Fruit fly (Drosophila melanogaster): ENCODE data around the gene Pi3K92E.

The Pi3K92E gene

DNA sequence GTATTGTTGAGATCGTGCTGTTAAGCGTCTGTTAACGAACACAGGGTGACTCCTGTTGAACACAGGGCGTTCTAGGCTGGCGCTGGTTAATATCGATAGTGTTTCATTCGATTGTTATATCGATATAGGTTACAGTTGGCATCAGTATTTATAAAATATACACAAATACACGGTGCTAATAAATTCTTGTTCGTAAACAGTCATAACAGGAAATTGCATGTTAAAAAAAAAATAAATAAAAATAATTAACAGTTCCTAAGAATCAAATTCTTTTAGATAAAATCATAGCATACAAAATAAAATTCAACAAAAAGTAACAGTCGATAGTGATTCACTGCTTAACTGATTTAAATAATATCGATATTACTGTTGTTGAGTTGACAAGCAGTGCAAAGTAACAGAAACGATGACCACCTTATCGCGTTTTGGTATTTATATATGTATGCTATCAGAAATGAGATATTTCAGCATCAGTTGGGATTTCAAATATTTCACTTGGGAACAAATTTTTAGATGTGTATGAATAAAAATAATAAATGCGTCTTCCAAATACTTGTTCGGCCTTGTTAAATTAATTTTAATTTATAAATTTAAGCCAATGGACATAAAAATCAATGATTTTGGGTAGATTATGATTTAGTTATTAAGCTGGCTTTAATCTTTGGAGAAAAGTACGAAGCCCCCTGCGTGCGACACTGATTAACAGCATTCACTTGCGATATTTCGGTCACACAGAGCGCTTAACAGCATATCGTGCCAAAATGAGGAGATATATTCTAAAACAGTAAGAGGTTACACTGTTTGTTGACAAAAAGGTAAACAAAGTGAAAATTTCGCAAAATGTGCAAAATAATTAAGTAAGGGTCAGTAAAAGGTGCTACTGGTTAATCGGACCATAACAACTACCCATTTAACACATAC lies at the start of gene Pi3K92E, which contains the start of gene Lrrk:
Gene Pi3K92E (minus strand): TSS at position 59 of the 921 bp plus-strand sequence.
Gene Lrrk (plus strand): TSS at position 807 of the 921 bp plus-strand sequence.
- TF ChIP-seq CG9797 (GFP tag; optimal IDR thresholded peaks at IDR 0.05): peak; percentile 51
- TF ChIP-seq CG1603 (tag; optimal IDR thresholded peaks at IDR 0.05): peak; percentile 14
- peak; percentile 75 for TF ChIP-seq gfzf (GFP tag; optimal IDR thresholded peaks at IDR 0.05)
- no peak for TF ChIP-seq ranshi (GFP tag; IDR thresholded peaks at IDR 0.05)
- peak; percentile 53 for TF ChIP-seq CG17912 (GFP tag; optimal IDR thresholded peaks at IDR 0.05)
- TF ChIP-seq CG31365 (tag; optimal IDR thresholded peaks at IDR 0.05): peak; percentile 71
- TF ChIP-seq bcd (GFP tag; optimal IDR thresholded peaks at IDR 0.05): no peak
- TF ChIP-seq ato (GFP tag; IDR thresholded peaks at IDR 0.05; ENCODE audit: partially characterized antibody): peak; percentile 57; the same call in 1 of the 2 replicates
- TF ChIP-seq BEAF-32 (GFP tag; optimal IDR thresholded peaks at IDR 0.05): peak; percentile 84
- TF ChIP-seq CG9876 (GFP tag; optimal IDR thresholded peaks at IDR 0.05): no peak
- TF ChIP-seq CG7745 (tag; optimal IDR thresholded peaks at IDR 0.05): no peak
- peak; percentile 39; the same call in 1 of the 4 replicates for TF ChIP-seq Gug (GFP tag; IDR thresholded peaks at IDR 0.05)
- peak; percentile 88 for TF ChIP-seq sna (GFP tag; IDR thresholded peaks at IDR 0.05; ENCODE audit: partially characterized antibody)
- peak; percentile 64 for TF ChIP-seq hbn (GFP tag; IDR thresholded peaks at IDR 0.05; ENCODE audit: partially characterized antibody)
- TF ChIP-seq Nf-YA (GFP tag; IDR thresholded peaks at IDR 0.05): no peak
- TF ChIP-seq pnt (GFP tag; optimal IDR thresholded peaks at IDR 0.05): no peak
- TF ChIP-seq hb (GFP tag; IDR thresholded peaks at IDR 0.05; ENCODE audit: partially characterized antibody): peak; percentile 90
- TF ChIP-seq CG10274 (GFP tag; optimal IDR thresholded peaks at IDR 0.05): no peak
- no peak for TF ChIP-seq CG10431 (GFP tag; optimal IDR thresholded peaks at IDR 0.05)
- TF ChIP-seq NFAT (GFP tag; IDR thresholded peaks at IDR 0.05): peak; percentile 40; the same call in 1 of the 2 replicates
- TF ChIP-seq da (GFP tag; optimal IDR thresholded peaks at IDR 0.05): no peak
- no peak for TF ChIP-seq cg (GFP tag; optimal IDR thresholded peaks at IDR 0.05)
- TF ChIP-seq Opbp (GFP tag; IDR thresholded peaks at IDR 0.05; ENCODE audit: partially characterized antibody): peak; percentile 86
- TF ChIP-seq CG4820 (GFP tag; optimal IDR thresholded peaks at IDR 0.05): peak; percentile 27
- no peak for TF ChIP-seq gcm (GFP tag; optimal IDR thresholded peaks at IDR 0.05)
- TF ChIP-seq CG3838 (GFP tag; optimal IDR thresholded peaks at IDR 0.05): no peak
- TF ChIP-seq trem (tag; optimal IDR thresholded peaks at IDR 0.05): peak; percentile 15
- peak; percentile 88 for TF ChIP-seq CG11560 (tag; IDR thresholded peaks at IDR 0.05)
- TF ChIP-seq CG9932 (GFP tag; IDR thresholded peaks at IDR 0.05): peak; percentile 55; the same call in 1 of the 2 replicates
- no peak for TF ChIP-seq wor (GFP tag; IDR thresholded peaks at IDR 0.05)
- peak; percentile 81 for TF ChIP-seq Dref (GFP tag; IDR thresholded peaks at IDR 0.05)
- TF ChIP-seq lola (GFP tag; optimal IDR thresholded peaks at IDR 0.05): no peak
- TF ChIP-seq HHEX (GFP tag; optimal IDR thresholded peaks at IDR 0.05): peak; percentile 1
- TF ChIP-seq CG6254 (GFP tag; optimal IDR thresholded peaks at IDR 0.05): peak; percentile 99
- peak; percentile 67 for TF ChIP-seq NfI (GFP tag; optimal IDR thresholded peaks at IDR 0.05)
- TF ChIP-seq CG15073 (GFP tag; optimal IDR thresholded peaks at IDR 0.05): no peak
- no peak for TF ChIP-seq CG13296 (GFP tag; optimal IDR thresholded peaks at IDR 0.05)
- TF ChIP-seq ase (GFP tag; IDR thresholded peaks at IDR 0.05): no peak
- TF ChIP-seq nerfin-2 (GFP tag; IDR thresholded peaks at IDR 0.05; ENCODE audit: partially characterized antibody): peak; percentile 83
- TF ChIP-seq CG14710 (tag; optimal IDR thresholded peaks at IDR 0.05): peak; percentile 29
- no peak for TF ChIP-seq az2 (GFP tag; optimal IDR thresholded peaks at IDR 0.05)
- TF ChIP-seq HmgD (GFP tag; optimal IDR thresholded peaks at IDR 0.05): no peak
- TF ChIP-seq Dll (GFP tag; IDR thresholded peaks at IDR 0.05; ENCODE audit: partially characterized antibody): peak; percentile 93
- no peak for TF ChIP-seq crc (GFP tag; optimal IDR thresholded peaks at IDR 0.05)
- TF ChIP-seq CG16813 (GFP tag; IDR thresholded peaks at IDR 0.05; ENCODE audit: partially characterized antibody): peak; percentile 93
- peak; percentile 5 for TF ChIP-seq CG12659 (GFP tag; optimal IDR thresholded peaks at IDR 0.05)
- TF ChIP-seq CG7963 (GFP tag; IDR thresholded peaks at IDR 0.05; ENCODE audit: partially characterized antibody): peak; percentile 80

All from whole organism, embryonic.